Worm (Caenorhabditis elegans) whole organism, mixed stage, embryonic: ENCODE results near the gene unc-79.

ENCODE experiments used
- nhr-76 ChIP-seq: sonication (generic microtip); optimal IDR thresholded peaks from 2 replicates; lab custom pipeline; 2017; ENCODE audit warnings: missing biosample characterization, missing genetic modification characterization
- pha-4 ChIP-seq: fragments of 150-350 bp; optimal IDR thresholded peaks from 2 replicates; lab custom pipeline; 2018; ENCODE audit warnings: missing biosample characterization, missing genetic modification reagents, missing genetic modification characterization

DNA sequence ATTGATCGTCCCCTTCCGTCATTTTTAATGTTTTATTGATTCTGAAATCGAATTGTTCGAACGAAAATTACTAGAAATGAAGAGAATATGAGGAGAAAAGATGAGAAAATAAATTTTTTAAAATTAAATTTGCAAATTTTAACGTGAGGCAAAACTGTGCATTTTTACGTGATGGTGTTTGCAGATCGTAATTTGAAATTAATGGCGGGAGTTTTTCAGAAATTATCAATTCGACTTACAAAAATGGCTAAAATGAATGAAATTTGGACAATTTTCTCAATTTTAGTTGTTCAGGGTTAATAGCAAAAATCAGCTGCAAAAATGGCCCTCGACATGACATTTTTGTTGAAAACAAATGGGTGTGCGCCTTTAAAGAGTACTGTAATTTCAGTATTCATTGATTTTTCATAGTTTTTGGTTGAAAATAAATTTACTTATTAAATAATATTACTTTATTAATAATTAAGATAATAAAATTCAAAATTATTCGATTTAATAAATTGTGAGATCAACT lies 31.7 kb downstream of the unc-79 start, which contains the start of gene rei-1:
- TF ChIP-seq pha-4 (tag; lab: Kevin White, UChicago) (no peak), nhr-76 (tag; lab: Kevin White, UChicago) (no peak)
